Worm (Caenorhabditis elegans) whole organism, L2 larva: ENCODE data around the gene Y75B12B.11.

Source experiments
- C34F6.9 ChIP-seq: fragments of 150-350 bp; optimal IDR thresholded peaks from 2 replicates; lab custom pipeline; 2014; ENCODE audit warnings: missing biosample characterization, missing genetic modification characterization
- F13H6.1 ChIP-seq: sonication (generic microtip); optimal IDR thresholded peaks from 2 replicates; lab custom pipeline; 2016; ENCODE audit warnings: missing genetic modification characterization, missing compliant biosample characterization
- ama-1 ChIP-seq: fragments of 150-350 bp; optimal IDR thresholded peaks from 2 replicates; lab custom pipeline; 2018; ENCODE audit warnings: inconsistent platforms
- blmp-1 ChIP-seq: sonication (generic microtip); optimal IDR thresholded peaks from 2 replicates; lab custom pipeline; 2017; ENCODE audit warnings: missing genetic modification characterization, mild to moderate bottlenecking, missing compliant biosample characterization, antibody characterized with exemption, moderate library complexity; ENCODE audit not compliant: insufficient read depth
- egl-27 ChIP-seq: sonication (generic microtip); optimal IDR thresholded peaks from 3 replicates; lab custom pipeline; 2017; ENCODE audit warnings: missing biosample characterization, missing genetic modification reagents, missing genetic modification characterization
- elt-3 ChIP-seq: sonication (generic microtip); optimal IDR thresholded peaks from 2 replicates; lab custom pipeline; 2017; ENCODE audit warnings: missing biosample characterization, missing genetic modification characterization
- mdl-1 ChIP-seq, 2 experiments: fragments of 150-350 bp in 1 of 2; sonication (generic microtip) in 1 of 2; optimal IDR thresholded peaks; 2 replicates each; lab custom pipeline; 2017; ENCODE audit warnings: missing biosample characterization in 2 of 2, missing genetic modification characterization in 2 of 2
- nhr-10 ChIP-seq: sonication (generic microtip); optimal IDR thresholded peaks from 2 replicates; lab custom pipeline; 2017; ENCODE audit warnings: missing biosample characterization, missing genetic modification characterization
- nhr-11 ChIP-seq: fragments of 150-350 bp; optimal IDR thresholded peaks from 2 replicates; lab custom pipeline; 2014; ENCODE audit warnings: missing biosample characterization, missing genetic modification characterization
- nhr-237 ChIP-seq: fragments of 150-350 bp; optimal IDR thresholded peaks from 2 replicates; lab custom pipeline; 2014; ENCODE audit warnings: missing biosample characterization, missing genetic modification characterization
- nhr-77 ChIP-seq: fragments of 150-350 bp; optimal IDR thresholded peaks from 2 replicates; lab custom pipeline; 2014; ENCODE audit warnings: missing biosample characterization, missing genetic modification characterization

DNA sequence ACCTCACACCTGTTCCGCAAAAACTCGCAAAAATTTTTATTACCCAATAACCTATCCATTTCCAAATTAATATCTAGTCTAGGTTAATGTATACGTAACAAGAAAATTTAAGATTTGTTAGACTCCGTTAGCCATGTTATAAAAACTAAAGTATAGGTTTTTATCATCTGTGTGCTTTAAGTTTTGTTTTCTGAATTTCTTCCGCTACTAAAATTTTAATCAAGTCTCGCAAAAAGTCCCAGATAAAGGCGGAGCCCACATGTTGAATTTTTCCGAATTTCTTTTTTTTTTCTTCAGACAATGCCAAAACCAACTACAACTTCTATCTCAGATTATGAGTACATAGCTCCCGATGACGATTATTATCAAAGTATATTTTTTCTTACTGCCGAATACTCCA, 41.1 kb downstream of the Y75B12B.11 start, which contains the start of gene srw-13:
- TF ChIP-seq egl-27 (tag; lab: Kevin White, UChicago), result no peak
- TF ChIP-seq nhr-10 (tag; lab: Kevin White, UChicago), result no peak
- TF ChIP-seq blmp-1 (tag; lab: Kevin White, UChicago), result no peak
- TF ChIP-seq F13H6.1 (tag; lab: Kevin White, UChicago), result no peak
- no peak for TF ChIP-seq nhr-77 (tag; lab: Kevin White, UChicago)
- TF ChIP-seq mdl-1 (tag; optimal IDR thresholded peaks at IDR 0.05; lab: Kevin White, UChicago), result no peak
- TF ChIP-seq ama-1 (lab: Kevin White, UChicago), result no peak
- TF ChIP-seq elt-3, result no peak
- no peak for TF ChIP-seq nhr-11 (tag; lab: Kevin White, UChicago)
- TF ChIP-seq C34F6.9 (tag; lab: Kevin White, UChicago), result no peak
- no peak for TF ChIP-seq nhr-237
